Worm (Caenorhabditis elegans) whole organism, L1 larva: ENCODE measurements around the gene snr-1.

ENCODE experiments used
- C04F5.9 ChIP-seq: sonication (generic microtip); optimal IDR thresholded peaks from 2 replicates; lab custom pipeline; 2016; ENCODE audit warnings: missing genetic modification characterization, missing compliant biosample characterization
- Y116A8C.19 ChIP-seq: sonication (generic microtip); optimal IDR thresholded peaks from 2 replicates; lab custom pipeline; 2016; ENCODE audit warnings: missing compliant biosample characterization, missing genetic modification characterization, borderline replicate concordance
- aha-1 ChIP-seq: fragments of 150-350 bp; optimal IDR thresholded peaks from 2 replicates; lab custom pipeline; 2014; ENCODE audit warnings: missing biosample characterization, missing genetic modification characterization
- aly-2 ChIP-seq: fragments of 150-350 bp; optimal IDR thresholded peaks from 2 replicates; lab custom pipeline; 2014; ENCODE audit warnings: missing biosample characterization, missing genetic modification characterization
- ceh-82 ChIP-seq, 3 experiments: fragments of 150-350 bp in 1 of 3; sonication (generic microtip) in 2 of 3; optimal IDR thresholded peaks; 2 replicates each; lab custom pipeline; 2014 to 2017; ENCODE audit warnings: missing biosample characterization in 3 of 3, missing genetic modification characterization in 3 of 3
- ceh-88 ChIP-seq: fragments of 200-800 bp; sonication (Bioruptor generic); IDR thresholded peaks from 2 replicates; pipeline ENCODE4 v1.3.6; 2022; ENCODE audit warnings: missing genetic modification characterization, missing compliant biosample characterization
- ces-1 ChIP-seq: fragments of 150-350 bp; optimal IDR thresholded peaks from 2 replicates; lab custom pipeline; 2014; ENCODE audit warnings: missing biosample characterization, missing genetic modification reagents, missing genetic modification characterization
- dsc-1 ChIP-seq: sonication (generic microtip); optimal IDR thresholded peaks from 2 replicates; lab custom pipeline; 2016; ENCODE audit warnings: mild to moderate bottlenecking, missing genetic modification characterization, missing compliant biosample characterization
- efl-1 ChIP-seq, 4 experiments: fragments of 150-350 bp; optimal IDR thresholded peaks in 3 of 4; peaks in 1 of 4; 1 replicate in 1 of 4; 2 replicates in 3 of 4; lab custom pipeline; 2014; ENCODE audit warnings: missing biosample characterization in 2 of 4, missing genetic modification characterization in 2 of 4, missing genetic modification reagents in 2 of 4
- efl-3 ChIP-seq: fragments of 200-800 bp; sonication (Bioruptor generic); optimal IDR thresholded peaks from 2 replicates; lab custom pipeline; 2018; ENCODE audit warnings: mild to moderate bottlenecking, missing genetic modification characterization, missing compliant biosample characterization
- elt-2 ChIP-seq: sonication (generic microtip); optimal IDR thresholded peaks from 2 replicates; lab custom pipeline; 2016; ENCODE audit warnings: missing genetic modification characterization, mild to moderate bottlenecking, inconsistent platforms, missing compliant biosample characterization, missing genetic modification reagents
- fkh-10 ChIP-seq: sonication (generic microtip); optimal IDR thresholded peaks from 2 replicates; lab custom pipeline; 2017; ENCODE audit warnings: missing biosample characterization, missing genetic modification reagents, missing genetic modification characterization
- fkh-4 ChIP-seq: sonication (generic microtip); optimal IDR thresholded peaks from 2 replicates; lab custom pipeline; 2016; ENCODE audit warnings: missing compliant biosample characterization, missing genetic modification characterization, borderline replicate concordance
- fkh-8 ChIP-seq: sonication (generic microtip); optimal IDR thresholded peaks from 2 replicates; lab custom pipeline; 2016; ENCODE audit warnings: mild to moderate bottlenecking, missing genetic modification characterization, missing compliant biosample characterization
- fos-1 ChIP-seq: fragments of 150-350 bp; optimal IDR thresholded peaks from 2 replicates; lab custom pipeline; 2014; ENCODE audit warnings: missing biosample characterization, missing genetic modification characterization
- grh-1 ChIP-seq: fragments of 200-800 bp; sonication (Bioruptor generic); IDR thresholded peaks from 2 replicates; pipeline ENCODE4 v1.3.6; 2022; ENCODE audit warnings: missing genetic modification reagents, missing genetic modification characterization, missing compliant biosample characterization
- hlh-17 ChIP-seq: fragments of 200-800 bp; sonication (Bioruptor generic); optimal IDR thresholded peaks from 2 replicates; lab custom pipeline; 2018; ENCODE audit warnings: missing genetic modification characterization, mild to moderate bottlenecking, missing compliant biosample characterization, moderate library complexity, borderline replicate concordance
- irx-1 ChIP-seq: sonication (generic microtip); optimal IDR thresholded peaks from 2 replicates; lab custom pipeline; 2016; ENCODE audit warnings: missing genetic modification characterization, missing compliant biosample characterization
- lin-13 ChIP-seq: fragments of 150-350 bp; optimal IDR thresholded peaks from 2 replicates; lab custom pipeline; 2014; ENCODE audit warnings: missing biosample characterization, missing genetic modification reagents, missing genetic modification characterization
- lin-14 ChIP-seq: fragments of 200-800 bp; sonication (Bioruptor generic); optimal IDR thresholded peaks from 2 replicates; lab custom pipeline; 2018; ENCODE audit warnings: mild to moderate bottlenecking, missing genetic modification characterization, moderate library complexity, missing compliant biosample characterization
- lin-15B ChIP-seq: fragments of 150-350 bp; sonication (generic microtip); optimal IDR thresholded peaks from 3 replicates; lab custom pipeline; 2014; ENCODE audit warnings: missing biosample characterization, missing genetic modification characterization
- mab-9 ChIP-seq: fragments of 200-800 bp; sonication (Bioruptor generic); IDR thresholded peaks from 2 replicates; pipeline ENCODE4 v1.3.6; 2022; ENCODE audit warnings: missing genetic modification reagents, missing genetic modification characterization, missing compliant biosample characterization
- mef-2 ChIP-seq: fragments of 150-350 bp; optimal IDR thresholded peaks from 2 replicates; lab custom pipeline; 2014; ENCODE audit warnings: missing biosample characterization, missing genetic modification characterization
- nhr-20 ChIP-seq: sonication (generic microtip); optimal IDR thresholded peaks from 2 replicates; lab custom pipeline; 2016; ENCODE audit warnings: mild to moderate bottlenecking, missing genetic modification characterization, missing compliant biosample characterization
- nhr-47 ChIP-seq: sonication (generic microtip); optimal IDR thresholded peaks from 2 replicates; lab custom pipeline; 2016; ENCODE audit warnings: mild to moderate bottlenecking, missing genetic modification characterization, moderate library complexity, missing compliant biosample characterization
- nhr-71 ChIP-seq: sonication (generic microtip); optimal IDR thresholded peaks from 2 replicates; lab custom pipeline; 2016; ENCODE audit warnings: mild to moderate bottlenecking, missing genetic modification characterization, moderate library complexity, missing compliant biosample characterization
- nhr-76 ChIP-seq: sonication (generic microtip); optimal IDR thresholded peaks from 2 replicates; lab custom pipeline; 2017; ENCODE audit warnings: missing biosample characterization, missing genetic modification characterization
- nhr-90 ChIP-seq: sonication (generic microtip); optimal IDR thresholded peaks from 2 replicates; lab custom pipeline; 2016; ENCODE audit warnings: mild to moderate bottlenecking, missing genetic modification characterization, missing compliant biosample characterization; ENCODE audit not compliant: poor library complexity
- pag-3 ChIP-seq: sonication (generic microtip); optimal IDR thresholded peaks from 2 replicates; lab custom pipeline; 2017; ENCODE audit warnings: missing genetic modification characterization, mild to moderate bottlenecking, missing compliant biosample characterization, antibody characterized with exemption, borderline replicate concordance; ENCODE audit not compliant: insufficient read depth
- pax-3 ChIP-seq: fragments of 200-800 bp; sonication (Bioruptor generic); optimal IDR thresholded peaks from 2 replicates; lab custom pipeline; 2018; ENCODE audit warnings: mild to moderate bottlenecking, missing genetic modification characterization, moderate library complexity, missing compliant biosample characterization
- skn-1 ChIP-seq: fragments of 150-350 bp; optimal IDR thresholded peaks from 2 replicates; lab custom pipeline; 2014; ENCODE audit warnings: missing biosample characterization, missing genetic modification characterization
- unc-130 ChIP-seq: fragments of 150-350 bp; optimal IDR thresholded peaks from 2 replicates; lab custom pipeline; 2017; ENCODE audit warnings: missing biosample characterization, missing genetic modification characterization, inconsistent platforms
- unc-98 ChIP-seq: fragments of 200-800 bp; sonication (Bioruptor generic); IDR thresholded peaks from 2 replicates; pipeline ENCODE4 v1.3.6; 2022; ENCODE audit warnings: missing genetic modification characterization, missing compliant biosample characterization
- vab-15 ChIP-seq: sonication (generic microtip); optimal IDR thresholded peaks from 2 replicates; lab custom pipeline; 2017; ENCODE audit warnings: missing genotype, mild to moderate bottlenecking, missing genetic modification characterization, missing compliant biosample characterization
- ztf-11 ChIP-seq, 2 experiments: sonication (generic microtip); optimal IDR thresholded peaks; 2 replicates each; lab custom pipeline; 2016 to 2017; ENCODE audit warnings: missing genetic modification characterization in 2 of 2, missing biosample characterization in 1 of 2, missing compliant biosample characterization in 1 of 2
- ztf-4 ChIP-seq: fragments of 150-350 bp; optimal IDR thresholded peaks from 2 replicates; lab custom pipeline; 2014; ENCODE audit warnings: missing biosample characterization, missing genetic modification characterization

The snr-1 gene

ce11 chrIV:17040618-17041017, 47.2 kb upstream of the snr-1 start, which contains the start of gene Y116A8C.20:
Y116A8C.20 (plus strand) TSS chrIV:17040918.
- no peak for TF ChIP-seq hlh-17 (GFP tag; lab: Kevin White, UChicago)
- no peak for TF ChIP-seq pag-3 (tag; lab: Kevin White, UChicago)
- TF ChIP-seq unc-130: no peak
- no peak for TF ChIP-seq mef-2 (tag; lab: Kevin White, UChicago)
- TF ChIP-seq irx-1: no peak
- TF ChIP-seq pax-3 (tag; lab: Kevin White, UChicago): no peak
- TF ChIP-seq nhr-71 (tag; lab: Kevin White, UChicago): no peak
- no peak for TF ChIP-seq C04F5.9
- TF ChIP-seq ztf-4 (tag; lab: Kevin White, UChicago): no peak
- no peak for TF ChIP-seq ces-1 (GFP tag; lab: Kevin White, UChicago)
- TF ChIP-seq lin-13: no peak
- no peak for TF ChIP-seq vab-15 (tag; lab: Kevin White, UChicago)
- TF ChIP-seq fkh-10: no peak

ce11 chrIV:17045691-17046090, 42.2 kb upstream of the snr-1 start, which contains the start of gene clec-195:
clec-195 (minus strand) TSS chrIV:17045791.
- TF ChIP-seq aha-1 (tag; lab: Kevin White, UChicago) (no peak), ces-1 (GFP tag; lab: Kevin White, UChicago) (no peak), efl-3 (GFP tag; lab: Kevin White, UChicago) (no peak), fkh-4 (no peak), ceh-88 (GFP tag; lab: Robert Waterston, UW) (no peak), unc-130 (no peak), vab-15 (tag; lab: Kevin White, UChicago) (no peak), aly-2 (no peak)

- TF ChIP-seq Y116A8C.19 (tag; lab: Kevin White, UChicago) (no peak), nhr-71 (tag; lab: Kevin White, UChicago) (no peak), elt-2 (no peak), pag-3 (tag; lab: Kevin White, UChicago) (no peak), fos-1 (tag; lab: Kevin White, UChicago) (no peak), nhr-76 (tag; lab: Kevin White, UChicago) (no peak), nhr-90 (tag; lab: Kevin White, UChicago) (no peak), skn-1 (tag; lab: Kevin White, UChicago) (no peak), aly-2 (no peak), fkh-8 (tag; lab: Kevin White, UChicago) (no peak), unc-98 (no peak), lin-15B (tag; lab: Kevin White, UChicago) (no peak), lin-14 (no peak), ztf-4 (tag; lab: Kevin White, UChicago) (no peak), mab-9 (no peak), nhr-47 (tag; lab: Kevin White, UChicago) (no peak), nhr-20 (tag; lab: Kevin White, UChicago) (no peak)
- TF ChIP-seq, all 84 proteins: peak for 0
Observed at ce11 chrIV:17048257-17048656, 39.6 kb upstream of the snr-1 start, which contains the start of gene athp-3. athp-3 (minus strand) TSS chrIV:17048357.

ce11 chrIV:17053261-17053660, 34.6 kb upstream of the snr-1 start, which contains the start of gene Y116A8C.23:
Y116A8C.23 (plus strand) TSS chrIV:17053561.
- TF ChIP-seq dsc-1: no peak
- no peak for TF ChIP-seq ztf-11 (tag; optimal IDR thresholded peaks at IDR 0.05; lab: Kevin White, UChicago)

ce11 chrIV:17058036-17058435, 29.8 kb upstream of the snr-1 start, which contains the start of gene Y116A8C.44:
Y116A8C.44 (minus strand) TSS chrIV:17058136.
- TF ChIP-seq ceh-82 (tag; optimal IDR thresholded peaks at IDR 0.05; lab: Kevin White, UChicago) (no peak), aha-1 (tag; lab: Kevin White, UChicago) (no peak), mab-9 (no peak), efl-1 (optimal IDR thresholded peaks at IDR 0.05; lab: Kevin White, UChicago) (no peak), efl-1 (GFP tag; optimal IDR thresholded peaks at IDR 0.05 in 1 of 2; lab: Kevin White, UChicago) (peak in 1 of 2 experiments; percentile 52), grh-1 (GFP tag; lab: Robert Waterston, UW) (no peak), lin-13 (no peak)
